Fruit fly (Drosophila melanogaster) whole organism, embryonic: Measurements from ENCODE around the gene Sfp77F.

Source experiments
- Ada2b ChIP-seq: fragments of 200-800 bp; sonication (Bioruptor generic); IDR thresholded peaks from 2 replicates; pipeline ENCODE4 v1.3.6; 2022; ENCODE audit warnings: missing biosample characterization, missing genetic modification characterization
- CG10274 ChIP-seq: fragments of 200-800 bp; sonication (Bioruptor generic); optimal IDR thresholded peaks from 3 replicates; lab custom pipeline; 2017; ENCODE audit warnings: missing biosample characterization, mild to moderate bottlenecking, missing genetic modification characterization
- CG10462 ChIP-seq: fragments of 200-800 bp; sonication (Bioruptor generic); optimal IDR thresholded peaks from 2 replicates; lab custom pipeline; 2016; ENCODE audit warnings: missing biosample characterization, missing genetic modification characterization
- CG13287 ChIP-seq: fragments of 200-800 bp; sonication (Bioruptor generic); IDR thresholded peaks from 2 replicates; pipeline ENCODE4 v1.3.6; 2022; ENCODE audit warnings: missing biosample characterization, missing genetic modification characterization; ENCODE audit not compliant: partially characterized antibody
- CG14667 ChIP-seq: fragments of 200-800 bp; sonication (Bioruptor generic); IDR thresholded peaks from 2 replicates; pipeline ENCODE4 v1.3.6; 2022; ENCODE audit warnings: missing biosample characterization, missing genetic modification characterization
- CG14965 ChIP-seq: fragments of 200-800 bp; sonication (Bioruptor generic); optimal IDR thresholded peaks from 2 replicates; lab custom pipeline; 2016; ENCODE audit warnings: missing biosample characterization, missing genetic modification characterization, borderline replicate concordance
- CG15073 ChIP-seq: fragments of 200-800 bp; sonication (Bioruptor generic); optimal IDR thresholded peaks from 2 replicates; lab custom pipeline; 2016; ENCODE audit warnings: missing biosample characterization, missing genetic modification characterization
- CG15696 ChIP-seq: fragments of 200-800 bp; sonication (Bioruptor generic); optimal IDR thresholded peaks from 2 replicates; lab custom pipeline; 2019; ENCODE audit warnings: missing biosample characterization, mild to moderate bottlenecking, missing genetic modification characterization, moderate library complexity
- CG17912 ChIP-seq: fragments of 200-800 bp; sonication (Bioruptor generic); optimal IDR thresholded peaks from 2 replicates; lab custom pipeline; 2018; ENCODE audit warnings: missing biosample characterization, mild to moderate bottlenecking, missing genetic modification characterization
- CG2712 ChIP-seq: fragments of 200-800 bp; optimal IDR thresholded peaks from 3 replicates; lab custom pipeline; 2019; ENCODE audit warnings: missing biosample characterization, mild to moderate bottlenecking, missing genetic modification characterization, moderate library complexity
- CG3407 ChIP-seq: fragments of 200-800 bp; sonication (Bioruptor generic); optimal IDR thresholded peaks from 2 replicates; lab custom pipeline; 2018; ENCODE audit warnings: missing biosample characterization, mild to moderate bottlenecking, missing genetic modification characterization
- CG3726 ChIP-seq: fragments of 200-800 bp; sonication (Bioruptor generic); IDR thresholded peaks from 3 replicates; pipeline ENCODE4, ENCODE4 v1.3.6; 2022; ENCODE audit warnings: missing biosample characterization, missing genetic modification characterization
- CG4328 ChIP-seq: fragments of 200-800 bp; sonication (Bioruptor generic); optimal IDR thresholded peaks from 3 replicates; lab custom pipeline; 2017; ENCODE audit warnings: missing biosample characterization, missing genetic modification reagents, missing genetic modification characterization
- CG6791 ChIP-seq: fragments of 200-800 bp; sonication (Bioruptor generic); IDR thresholded peaks from 3 replicates; pipeline ENCODE4 v1.3.6; 2022; ENCODE audit warnings: missing biosample characterization, missing genetic modification characterization; ENCODE audit not compliant: partially characterized antibody
- CG7372 ChIP-seq: fragments of 200-800 bp; sonication (Bioruptor generic); IDR thresholded peaks from 2 replicates; pipeline ENCODE4 v1.3.6; 2022; ENCODE audit warnings: missing biosample characterization, missing genetic modification characterization
- CG7745 ChIP-seq: fragments of 200-800 bp; sonication (Bioruptor generic); optimal IDR thresholded peaks from 2 replicates; lab custom pipeline; 2018; ENCODE audit warnings: missing biosample characterization, mild to moderate bottlenecking, missing genetic modification characterization, moderate library complexity
- CG7928 ChIP-seq: fragments of 200-800 bp; sonication (Bioruptor generic); optimal IDR thresholded peaks from 2 replicates; lab custom pipeline; 2017; ENCODE audit warnings: missing biosample characterization, mild to moderate bottlenecking, missing genetic modification characterization
- CG8388 ChIP-seq: fragments of 200-800 bp; sonication (Bioruptor generic); optimal IDR thresholded peaks from 2 replicates; lab custom pipeline; 2019; ENCODE audit warnings: missing biosample characterization, mild to moderate bottlenecking, missing genetic modification characterization, moderate library complexity
- CG8478 ChIP-seq: fragments of >200 bp; optimal IDR thresholded peaks from 2 replicates; lab custom pipeline; 2018
- Dad ChIP-seq: fragments of 200-800 bp; sonication (Bioruptor generic); optimal IDR thresholded peaks from 3 replicates; lab custom pipeline; 2016; ENCODE audit warnings: missing biosample characterization, missing genetic modification characterization
- Elba2 ChIP-seq: fragments of 200-800 bp; sonication (Bioruptor generic); optimal IDR thresholded peaks from 3 replicates; lab custom pipeline; 2016; ENCODE audit warnings: missing biosample characterization, missing genetic modification characterization
- Ets97D ChIP-seq: fragments of 200-800 bp; sonication (Bioruptor generic); optimal IDR thresholded peaks from 3 replicates; lab custom pipeline; 2016; ENCODE audit warnings: missing biosample characterization, missing genetic modification characterization
- Fer2 ChIP-seq: fragments of 200-800 bp; sonication (Bioruptor generic); optimal IDR thresholded peaks from 2 replicates; lab custom pipeline; 2018; ENCODE audit warnings: missing biosample characterization, mild to moderate bottlenecking, missing genetic modification characterization, moderate library complexity
- H2.0 ChIP-seq: fragments of 200-800 bp; sonication (Bioruptor generic); IDR thresholded peaks from 2 replicates; pipeline ENCODE4 v1.3.6; 2022; ENCODE audit warnings: missing biosample characterization, missing genetic modification characterization
- Hsf ChIP-seq: fragments of 200-800 bp; sonication (Bioruptor generic); optimal IDR thresholded peaks from 3 replicates; lab custom pipeline; 2016; ENCODE audit warnings: missing biosample characterization, missing genetic modification characterization
- Max ChIP-seq: fragments of 200-800 bp; sonication (Bioruptor generic); optimal IDR thresholded peaks from 2 replicates; lab custom pipeline; 2016; ENCODE audit warnings: missing biosample characterization, mild to moderate bottlenecking, missing genetic modification characterization
- Mes4 ChIP-seq: fragments of 200-800 bp; sonication (Bioruptor generic); optimal IDR thresholded peaks from 2 replicates; lab custom pipeline; 2016; ENCODE audit warnings: missing biosample characterization, missing genetic modification characterization
- Myb ChIP-seq: fragments of 200-800 bp; sonication (Bioruptor generic); optimal IDR thresholded peaks from 2 replicates; lab custom pipeline; 2016; ENCODE audit warnings: missing biosample characterization, missing genetic modification characterization
- NK7.1 ChIP-seq: fragments of 200-800 bp; sonication (Bioruptor generic); optimal IDR thresholded peaks from 3 replicates; lab custom pipeline; 2016; ENCODE audit warnings: missing biosample characterization, missing genetic modification characterization
- Pdp1 ChIP-seq, 2 experiments: fragments of 200-800 bp; sonication (Bioruptor generic); optimal IDR thresholded peaks; 3 replicates each; lab custom pipeline; 2016; ENCODE audit warnings: missing biosample characterization in 2 of 2, missing genetic modification characterization in 2 of 2, mild to moderate bottlenecking in 1 of 2, moderate library complexity in 1 of 2
- Rfx ChIP-seq: fragments of 200-800 bp; sonication (Bioruptor generic); IDR thresholded peaks from 2 replicates; pipeline ENCODE4 v1.3.6; 2022; ENCODE audit warnings: missing biosample characterization, missing genetic modification characterization
- ac ChIP-seq: fragments of 200-800 bp; sonication (Bioruptor generic); optimal IDR thresholded peaks from 3 replicates; lab custom pipeline; 2017; ENCODE audit warnings: missing biosample characterization, mild to moderate bottlenecking, missing genetic modification characterization
- bab2 ChIP-seq: fragments of 200-800 bp; sonication (Bioruptor generic); optimal IDR thresholded peaks from 2 replicates; lab custom pipeline; 2016; ENCODE audit warnings: missing biosample characterization, missing genetic modification characterization
- bsh ChIP-seq, 2 experiments: fragments of 200-800 bp; sonication (Bioruptor generic); optimal IDR thresholded peaks; 2 replicates each; lab custom pipeline; 2017 to 2018; ENCODE audit warnings: mild to moderate bottlenecking in 2 of 2, missing biosample characterization in 2 of 2, missing genetic modification characterization in 2 of 2, moderate library complexity in 1 of 2
- cad ChIP-seq: fragments of >200 bp; optimal IDR thresholded peaks from 2 replicates; lab custom pipeline; 2017; ENCODE audit warnings: missing biosample characterization, missing genetic modification characterization
- cas ChIP-seq: fragments of 200-800 bp; sonication (Bioruptor generic); IDR thresholded peaks from 2 replicates; pipeline ENCODE4 v1.3.6; 2022; ENCODE audit warnings: missing biosample characterization, missing genetic modification characterization
- ems ChIP-seq: fragments of 200-800 bp; sonication (Bioruptor generic); optimal IDR thresholded peaks from 3 replicates; lab custom pipeline; 2016; ENCODE audit warnings: missing biosample characterization, missing genetic modification characterization
- exex ChIP-seq: fragments of 200-800 bp; sonication (Bioruptor generic); optimal IDR thresholded peaks from 4 replicates; lab custom pipeline; 2018; ENCODE audit warnings: missing biosample characterization, mild to moderate bottlenecking, missing genetic modification characterization, moderate library complexity
- gem ChIP-seq: fragments of 200-800 bp; sonication (Bioruptor generic); optimal IDR thresholded peaks from 2 replicates; lab custom pipeline; 2019; ENCODE audit warnings: missing biosample characterization, mild to moderate bottlenecking, missing genetic modification characterization, moderate library complexity
- grau ChIP-seq: fragments of 200-800 bp; optimal IDR thresholded peaks from 3 replicates; lab custom pipeline; 2019; ENCODE audit warnings: missing biosample characterization, mild to moderate bottlenecking, missing genetic modification characterization, moderate library complexity
- lmd ChIP-seq: fragments of 200-800 bp; sonication (Bioruptor generic); IDR thresholded peaks from 2 replicates; pipeline ENCODE4 v1.3.6; 2022; ENCODE audit warnings: missing biosample characterization, missing genetic modification characterization
- luna ChIP-seq: fragments of 200-800 bp; sonication (Bioruptor generic); optimal IDR thresholded peaks from 2 replicates; lab custom pipeline; 2016; ENCODE audit warnings: missing biosample characterization, missing genetic modification characterization
- maf-S ChIP-seq: fragments of 200-800 bp; sonication (Bioruptor generic); optimal IDR thresholded peaks from 2 replicates; lab custom pipeline; 2016; ENCODE audit warnings: missing biosample characterization, missing genetic modification characterization
- onecut ChIP-seq: fragments of 200-800 bp; sonication (Bioruptor generic); IDR thresholded peaks from 2 replicates; pipeline ENCODE4 v1.3.6; 2022; ENCODE audit warnings: missing biosample characterization, missing genetic modification characterization
- pros ChIP-seq: fragments of 200-800 bp; sonication (Bioruptor generic); optimal IDR thresholded peaks from 3 replicates; lab custom pipeline; 2019; ENCODE audit warnings: missing biosample characterization, mild to moderate bottlenecking, missing genetic modification characterization, moderate library complexity
- ranshi ChIP-seq: fragments of 200-800 bp; sonication (Bioruptor generic); IDR thresholded peaks from 2 replicates; pipeline ENCODE4 v1.3.6; 2022; ENCODE audit warnings: missing biosample characterization, missing genetic modification characterization
- rib ChIP-seq: fragments of 200-800 bp; sonication (Bioruptor generic); IDR thresholded peaks from 2 replicates; pipeline ENCODE4 v1.3.6; 2022; ENCODE audit warnings: missing biosample characterization, missing genetic modification characterization
- sens-2 ChIP-seq: fragments of 200-800 bp; sonication (Bioruptor generic); IDR thresholded peaks from 2 replicates; pipeline ENCODE4 v1.3.6; 2022; ENCODE audit warnings: missing biosample characterization, missing genetic modification characterization
- sima ChIP-seq: fragments of 200-800 bp; sonication (Bioruptor generic); optimal IDR thresholded peaks from 2 replicates; lab custom pipeline; 2016; ENCODE audit warnings: missing biosample characterization, missing genetic modification characterization
- so ChIP-seq: fragments of 200-800 bp; sonication (Bioruptor generic); IDR thresholded peaks from 3 replicates; pipeline ENCODE4 v1.3.6; 2022; ENCODE audit warnings: missing biosample characterization, missing genetic modification characterization
- z ChIP-seq: fragments of 200-800 bp; sonication (Bioruptor generic); IDR thresholded peaks from 3 replicates; pipeline ENCODE4 v1.3.6; 2022; ENCODE audit warnings: missing biosample characterization, missing genetic modification characterization
- zen2 ChIP-seq: fragments of 200-800 bp; sonication (Bioruptor generic); IDR thresholded peaks from 3 replicates; pipeline ENCODE4 v1.3.6; 2022; ENCODE audit warnings: missing biosample characterization, missing genetic modification characterization; ENCODE audit not compliant: partially characterized antibody
- zf30C ChIP-seq: fragments of 200-800 bp; sonication (Bioruptor generic); optimal IDR thresholded peaks from 3 replicates; lab custom pipeline; 2018; ENCODE audit warnings: missing biosample characterization, mild to moderate bottlenecking, missing genetic modification characterization

Sfp77F gene

dm6 chr3L:20918945-20919344, 21.7 kb upstream of the Sfp77F start (continued):
- TF ChIP-seq CG8388 (GFP tag; lab: Kevin White, UChicago) (peak; percentile 42), H2.0 (GFP tag; lab: Robert Waterston, UW) (no peak), zen2 (no peak), luna (GFP tag; lab: Kevin White, UChicago) (no peak), rib (GFP tag; lab: Robert Waterston, UW) (no peak), CG7372 (GFP tag; lab: Robert Waterston, UW) (no peak), Hsf (GFP tag; lab: Kevin White, UChicago) (no peak), CG10274 (GFP tag; lab: Kevin White, UChicago) (no peak), CG15073 (GFP tag; lab: Kevin White, UChicago) (no peak), CG3407 (GFP tag; lab: Kevin White, UChicago) (no peak), CG4328 (GFP tag; lab: Kevin White, UChicago) (no peak), CG14965 (GFP tag; lab: Kevin White, UChicago) (no peak), Fer2 (tag; lab: Kevin White, UChicago) (no peak), Myb (GFP tag; lab: Kevin White, UChicago) (no peak), Elba2 (GFP tag; lab: Kevin White, UChicago) (no peak), CG15696 (tag; lab: Kevin White, UChicago) (peak; percentile 31), CG8478 (lab: Kevin White, UChicago) (no peak), grau (tag; lab: Kevin White, UChicago) (peak; percentile 39), cad (GFP tag; lab: Kevin White, UChicago) (no peak), NK7.1 (GFP tag; lab: Kevin White, UChicago) (no peak), CG7928 (GFP tag; lab: Kevin White, UChicago) (no peak), onecut (GFP tag; lab: Robert Waterston, UW) (no peak), gem (tag; lab: Kevin White, UChicago) (peak; percentile 60), CG17912 (GFP tag; lab: Kevin White, UChicago) (no peak), Ada2b (GFP tag; lab: Robert Waterston, UW) (no peak), CG10462 (GFP tag; lab: Kevin White, UChicago) (no peak), zf30C (GFP tag; lab: Kevin White, UChicago) (peak; percentile 31), ems (GFP tag; lab: Kevin White, UChicago) (no peak), sima (no peak), pros (GFP tag; lab: Kevin White, UChicago) (no peak), CG14667 (no peak), ac (no peak), maf-S (GFP tag; lab: Kevin White, UChicago) (no peak), exex (tag; lab: Kevin White, UChicago) (no peak), Rfx (no peak), CG2712 (tag; lab: Kevin White, UChicago) (peak; percentile 49), CG6791 (GFP tag; lab: Robert Waterston, UW) (no peak), sens-2 (no peak), lmd (GFP tag; lab: Robert Waterston, UW) (no peak), CG7745 (tag; lab: Kevin White, UChicago) (no peak), CG13287 (GFP tag; lab: Robert Waterston, UW) (no peak), z (no peak), Max (GFP tag; lab: Kevin White, UChicago) (no peak), Ets97D (GFP tag; lab: Kevin White, UChicago) (no peak), Mes4 (GFP tag; lab: Kevin White, UChicago) (no peak), cas (GFP tag; lab: Robert Waterston, UW) (no peak), so (no peak), ranshi (GFP tag; lab: Robert Waterston, UW) (no peak), bsh (GFP tag; optimal IDR thresholded peaks at IDR 0.05; lab: Kevin White, UChicago) (peak in 1 of 2 experiments; percentile 23), bab2 (peak; percentile 16), CG3726 (GFP tag; lab: Robert Waterston, UW) (no peak), Pdp1 (GFP tag; optimal IDR thresholded peaks at IDR 0.05; lab: Kevin White, UChicago) (no peak), Dad (GFP tag; lab: Kevin White, UChicago) (no peak)
